Worm (Caenorhabditis elegans) whole organism, L2 larva: ENCODE measurements around the gene dhs-31.

ENCODE experiments used
- R02D3.7 ChIP-seq: fragments of 150-350 bp; optimal IDR thresholded peaks from 2 replicates; lab custom pipeline; 2014; ENCODE audit warnings: missing biosample characterization, missing genetic modification characterization
- alr-1 ChIP-seq: fragments of 150-350 bp; optimal IDR thresholded peaks from 2 replicates; lab custom pipeline; 2014; ENCODE audit warnings: missing biosample characterization, missing genetic modification characterization
- blmp-1 ChIP-seq: sonication (generic microtip); optimal IDR thresholded peaks from 2 replicates; lab custom pipeline; 2017; ENCODE audit warnings: missing genetic modification characterization, mild to moderate bottlenecking, missing compliant biosample characterization, antibody characterized with exemption, moderate library complexity; ENCODE audit not compliant: insufficient read depth
- elt-1 ChIP-seq: fragments of 150-350 bp; optimal IDR thresholded peaks from 2 replicates; lab custom pipeline; 2014; ENCODE audit warnings: missing biosample characterization, missing genetic modification characterization
- lin-13 ChIP-seq: fragments of 150-350 bp; optimal IDR thresholded peaks from 2 replicates; lab custom pipeline; 2014; ENCODE audit warnings: missing biosample characterization, missing genetic modification reagents, missing genetic modification characterization
- mab-5 ChIP-seq: fragments of 150-350 bp; optimal IDR thresholded peaks from 2 replicates; lab custom pipeline; 2014; ENCODE audit warnings: missing biosample characterization, missing genetic modification characterization
- mdl-1 ChIP-seq, 2 experiments: fragments of 150-350 bp in 1 of 2; sonication (generic microtip) in 1 of 2; optimal IDR thresholded peaks; 2 replicates each; lab custom pipeline; 2017; ENCODE audit warnings: missing biosample characterization in 2 of 2, missing genetic modification characterization in 2 of 2
- nhr-237 ChIP-seq: fragments of 150-350 bp; optimal IDR thresholded peaks from 2 replicates; lab custom pipeline; 2014; ENCODE audit warnings: missing biosample characterization, missing genetic modification characterization
- nhr-6 ChIP-seq: fragments of 150-350 bp; optimal IDR thresholded peaks from 2 replicates; lab custom pipeline; 2014; ENCODE audit warnings: missing biosample characterization, missing genetic modification characterization
- skn-1 ChIP-seq: sonication (generic microtip); optimal IDR thresholded peaks from 2 replicates; lab custom pipeline; 2017; ENCODE audit warnings: missing biosample characterization, missing genetic modification characterization
- unc-39 ChIP-seq: fragments of 150-350 bp; optimal IDR thresholded peaks from 2 replicates; lab custom pipeline; 2014; ENCODE audit warnings: missing biosample characterization, missing genetic modification characterization
- unc-55 ChIP-seq: fragments of 150-350 bp; sonication (generic microtip); optimal IDR thresholded peaks from 3 replicates; lab custom pipeline; 2014; ENCODE audit warnings: missing biosample characterization, missing genetic modification reagents, missing genetic modification characterization
- unc-62 ChIP-seq: fragments of 150-350 bp; optimal IDR thresholded peaks from 2 replicates; lab custom pipeline; 2014; ENCODE audit warnings: missing biosample characterization, missing genetic modification reagents, missing genetic modification characterization

DNA sequence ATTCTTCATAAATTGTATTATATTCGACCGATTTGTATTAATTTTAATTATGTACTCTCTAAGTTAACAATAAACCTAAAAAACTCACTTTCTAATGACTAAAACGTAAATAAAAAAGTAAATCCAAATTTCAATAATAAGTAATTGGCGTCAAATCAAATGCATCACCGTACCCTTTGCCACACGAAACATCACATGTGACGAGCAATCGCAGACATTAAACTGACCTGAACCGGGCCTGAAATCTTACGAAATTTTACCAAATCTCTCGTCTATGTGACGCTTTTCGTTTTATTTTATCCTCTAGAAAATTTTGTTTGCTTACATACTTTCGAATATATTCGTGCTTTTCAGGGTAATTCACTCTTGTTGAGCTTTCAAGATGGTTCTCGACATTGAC is 37.3 kb downstream of the dhs-31 start, which contains the start of the genes C47E12.2 and sars-1:
- TF ChIP-seq R02D3.7 (tag; lab: Kevin White, UChicago): no peak
- TF ChIP-seq mab-5 (tag; lab: Kevin White, UChicago): no peak
- TF ChIP-seq unc-55 (GFP tag; lab: Kevin White, UChicago): no peak
- TF ChIP-seq nhr-6: no peak
- no peak for TF ChIP-seq nhr-237
- no peak for TF ChIP-seq unc-62
- TF ChIP-seq alr-1: no peak
- TF ChIP-seq lin-13: no peak
- no peak for TF ChIP-seq elt-1
- TF ChIP-seq skn-1 (tag; lab: Kevin White, UChicago): no peak
- TF ChIP-seq mdl-1 (tag; optimal IDR thresholded peaks at IDR 0.05; lab: Kevin White, UChicago): no peak
- no peak for TF ChIP-seq unc-39 (tag; lab: Kevin White, UChicago)
- no peak for TF ChIP-seq blmp-1
